Worm (Caenorhabditis elegans) whole organism, mixed stage, embryonic: ENCODE results near the gene idpb-4.

Experiments used
- elt-3 ChIP-seq: fragments of 150-350 bp; optimal IDR thresholded peaks from 2 replicates; lab custom pipeline; 2014; ENCODE audit warnings: missing biosample characterization, missing genetic modification characterization
- nhr-12 ChIP-seq: fragments of 150-350 bp; optimal IDR thresholded peaks from 2 replicates; lab custom pipeline; 2014; ENCODE audit warnings: missing biosample characterization, missing genetic modification characterization
- nhr-237 ChIP-seq: fragments of 150-350 bp; optimal IDR thresholded peaks from 2 replicates; lab custom pipeline; 2014; ENCODE audit warnings: missing biosample characterization, missing genetic modification characterization
- nhr-76 ChIP-seq: sonication (generic microtip); optimal IDR thresholded peaks from 2 replicates; lab custom pipeline; 2017; ENCODE audit warnings: missing biosample characterization, missing genetic modification characterization
- pha-4 ChIP-seq: fragments of 150-350 bp; optimal IDR thresholded peaks from 2 replicates; lab custom pipeline; 2018; ENCODE audit warnings: missing biosample characterization, missing genetic modification reagents, missing genetic modification characterization
- snpc-4 ChIP-seq: fragments of 150-350 bp; optimal IDR thresholded peaks from 2 replicates; lab custom pipeline; 2014; ENCODE audit warnings: missing biosample characterization, missing genetic modification characterization

- TF ChIP-seq nhr-237 (tag; lab: Kevin White, UChicago) (no peak), nhr-12 (tag; lab: Kevin White, UChicago) (no peak), snpc-4 (no peak), pha-4 (tag; lab: Kevin White, UChicago) (no peak), nhr-76 (tag; lab: Kevin White, UChicago) (no peak), elt-3 (tag; lab: Kevin White, UChicago) (no peak)
Measured at ce11 chrII:8742972-8743371, 5.6 kb upstream of the idpb-4 start.
